Fruit fly (Drosophila melanogaster): ENCODE results near the gene CG3222.

The CG3222 gene

DNA sequence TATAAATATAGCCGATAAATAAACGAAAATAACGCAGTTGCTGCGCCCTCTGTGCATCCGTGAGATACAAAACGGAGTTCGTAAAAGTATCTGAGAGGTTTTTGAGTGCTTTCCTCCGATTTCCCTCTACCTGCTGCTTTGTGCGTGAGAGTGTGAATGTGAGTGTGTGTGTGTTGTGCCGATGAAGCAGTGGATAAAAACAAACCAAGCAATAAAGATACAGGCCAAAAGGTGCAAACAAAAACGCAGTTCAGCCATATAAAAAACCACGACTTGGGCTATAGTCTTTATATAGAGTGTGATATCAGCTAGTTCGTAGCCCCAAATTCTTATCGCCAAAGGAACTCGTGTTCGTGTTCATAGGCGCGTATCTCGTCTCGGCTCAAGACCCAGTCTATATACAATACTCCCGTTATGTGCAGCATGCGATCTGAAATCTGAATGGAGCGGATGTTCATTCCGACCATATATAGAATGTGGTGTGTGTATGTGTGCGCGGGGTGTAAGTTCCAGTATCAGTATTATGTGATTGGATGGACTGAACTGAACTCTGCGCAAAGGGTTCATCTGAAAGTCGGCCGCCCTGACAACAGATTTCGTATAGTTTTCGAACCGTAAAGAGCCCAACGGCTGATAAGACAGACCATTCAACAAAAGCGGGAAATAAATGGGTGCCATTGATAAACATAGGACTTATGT is 16.8 kb downstream of the CG3222 start:
- TF ChIP-seq CG13204 (GFP tag; optimal IDR thresholded peaks at IDR 0.05) (no peak), EcR (GFP tag; optimal IDR thresholded peaks at IDR 0.05) (peak; percentile 67)

DNA sequence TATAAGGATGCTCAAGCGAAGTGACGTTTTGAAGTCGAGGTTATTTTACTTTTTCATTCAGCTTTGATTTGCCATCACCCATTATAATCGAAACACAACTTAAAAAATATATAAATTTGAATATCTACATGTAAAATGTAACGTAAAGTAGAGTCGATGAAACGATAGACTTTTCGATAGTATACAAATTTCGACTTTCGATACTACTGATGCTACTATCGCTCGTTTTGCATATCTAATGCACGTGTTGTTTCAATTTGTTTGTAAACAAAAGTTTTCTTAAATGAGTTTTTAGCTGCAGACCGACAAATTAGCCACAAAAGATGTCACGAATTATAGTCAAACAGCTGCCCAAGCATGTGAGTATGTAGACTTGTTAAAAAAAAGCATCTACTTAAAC is 25.2 kb downstream of the CG3222 start, which contains the start of gene CG3335:
Gene CG3335 (plus strand): TSS at position 224 of the 400 bp plus-strand sequence.
- TF ChIP-seq Pif1A (GFP tag; optimal IDR thresholded peaks at IDR 0.05), result no peak
- TF ChIP-seq CG8301 (tag; optimal IDR thresholded peaks at IDR 0.05), result no peak
- TF ChIP-seq CG8159 (tag; optimal IDR thresholded peaks at IDR 0.05), result no peak
- no peak for TF ChIP-seq CG12605 (GFP tag; IDR thresholded peaks at IDR 0.05)
- TF ChIP-seq D1 (tag; optimal IDR thresholded peaks at IDR 0.05), result no peak
- TF ChIP-seq EcR (GFP tag; optimal IDR thresholded peaks at IDR 0.05), result no peak
- no peak for TF ChIP-seq rn (GFP tag; IDR thresholded peaks at IDR 0.05)
- TF ChIP-seq CG10348 (GFP tag; IDR thresholded peaks at IDR 0.05), result no peak
- no peak for TF ChIP-seq CG34367 (tag; optimal IDR thresholded peaks at IDR 0.05)
- no peak for TF ChIP-seq CG13204 (GFP tag; optimal IDR thresholded peaks at IDR 0.05)
- TF ChIP-seq CG4496 (GFP tag; IDR thresholded peaks at IDR 0.05), result no peak
- no peak for TF ChIP-seq CG9948 (tag; optimal IDR thresholded peaks at IDR 0.05)
- TF ChIP-seq Ets98B (GFP tag; IDR thresholded peaks at IDR 0.05), result no peak
- no peak for TF ChIP-seq gl (tag; optimal IDR thresholded peaks at IDR 0.05)
- TF ChIP-seq CG32121 (GFP tag; IDR thresholded peaks at IDR 0.05), result no peak
- TF ChIP-seq CG17806 (tag; optimal IDR thresholded peaks at IDR 0.05), result no peak
- no peak for TF ChIP-seq CG15710 (tag; optimal IDR thresholded peaks at IDR 0.05)
- TF ChIP-seq fd96Ca (GFP tag; IDR thresholded peaks at IDR 0.05), result no peak

DNA sequence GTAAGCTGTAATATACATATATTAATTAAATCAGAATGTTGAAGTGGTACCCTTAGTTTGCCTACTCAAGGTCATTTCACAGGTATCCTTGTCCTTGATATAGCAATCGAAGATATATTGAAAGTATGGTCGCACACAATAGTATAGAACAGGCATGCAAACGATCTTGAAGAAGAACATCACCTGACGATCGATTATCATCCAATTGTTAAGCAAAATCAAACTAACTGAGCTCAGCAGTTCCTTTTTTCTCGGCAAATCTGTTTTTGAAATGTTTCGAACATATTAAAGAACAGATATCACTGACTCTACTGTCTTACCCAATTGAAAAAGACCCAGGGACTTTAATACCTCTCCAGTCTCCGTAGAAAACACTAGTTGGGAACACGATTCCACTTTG is 29.6 kb downstream of the CG3222 start, which contains the start of gene Cyp40:
Gene Cyp40 (plus strand): TSS at position 301 of the 400 bp plus-strand sequence.
- no peak for TF ChIP-seq Pif1A (GFP tag; optimal IDR thresholded peaks at IDR 0.05)
- no peak for TF ChIP-seq CG8301 (tag; optimal IDR thresholded peaks at IDR 0.05)
- TF ChIP-seq rn (GFP tag; IDR thresholded peaks at IDR 0.05), result no peak
- TF ChIP-seq CG12605 (GFP tag; IDR thresholded peaks at IDR 0.05), result no peak
- no peak for TF ChIP-seq CG17806 (tag; optimal IDR thresholded peaks at IDR 0.05)
- TF ChIP-seq fd96Ca (GFP tag; IDR thresholded peaks at IDR 0.05), result no peak
- TF ChIP-seq Snoo (tag; optimal IDR thresholded peaks at IDR 0.05), result no peak
- TF ChIP-seq Pif1B (GFP tag; optimal IDR thresholded peaks at IDR 0.05), result no peak
- no peak for TF ChIP-seq CG13204 (GFP tag; optimal IDR thresholded peaks at IDR 0.05)
- TF ChIP-seq CG10348 (GFP tag; IDR thresholded peaks at IDR 0.05), result no peak
- TF ChIP-seq EcR (GFP tag; optimal IDR thresholded peaks at IDR 0.05), result no peak
- TF ChIP-seq gl (tag; optimal IDR thresholded peaks at IDR 0.05), result no peak
- no peak for TF ChIP-seq CG34367 (tag; optimal IDR thresholded peaks at IDR 0.05)
- TF ChIP-seq CG9948 (tag; optimal IDR thresholded peaks at IDR 0.05), result no peak
- TF ChIP-seq D1 (tag; optimal IDR thresholded peaks at IDR 0.05), result no peak
- TF ChIP-seq CG8159 (tag; optimal IDR thresholded peaks at IDR 0.05), result no peak

DNA sequence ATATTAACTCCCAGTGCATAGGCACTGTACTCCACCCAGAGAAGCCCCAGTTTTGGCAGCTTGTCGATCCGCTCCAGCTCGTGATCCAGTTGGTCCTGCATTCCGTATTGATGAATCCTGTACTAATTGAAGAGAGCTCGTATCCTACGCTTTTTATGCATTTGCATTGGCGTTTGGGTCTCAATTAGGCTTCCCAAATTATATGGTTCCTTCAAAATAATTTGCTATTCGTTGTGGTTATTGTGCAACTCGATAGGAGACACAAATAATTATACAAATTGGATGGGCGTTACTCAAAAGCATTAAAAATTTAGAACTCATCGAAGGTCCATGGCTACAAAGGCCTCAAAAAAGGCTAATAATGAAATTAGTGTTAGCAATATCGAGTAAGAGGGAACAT is 30.3 kb downstream of the CG3222 start, which contains the start of gene Or67b:
Gene Or67b (minus strand): TSS at position 101 of the 400 bp plus-strand sequence.
- TF ChIP-seq CG13204 (GFP tag; optimal IDR thresholded peaks at IDR 0.05) (no peak), Pif1A (GFP tag; optimal IDR thresholded peaks at IDR 0.05) (no peak)

DNA sequence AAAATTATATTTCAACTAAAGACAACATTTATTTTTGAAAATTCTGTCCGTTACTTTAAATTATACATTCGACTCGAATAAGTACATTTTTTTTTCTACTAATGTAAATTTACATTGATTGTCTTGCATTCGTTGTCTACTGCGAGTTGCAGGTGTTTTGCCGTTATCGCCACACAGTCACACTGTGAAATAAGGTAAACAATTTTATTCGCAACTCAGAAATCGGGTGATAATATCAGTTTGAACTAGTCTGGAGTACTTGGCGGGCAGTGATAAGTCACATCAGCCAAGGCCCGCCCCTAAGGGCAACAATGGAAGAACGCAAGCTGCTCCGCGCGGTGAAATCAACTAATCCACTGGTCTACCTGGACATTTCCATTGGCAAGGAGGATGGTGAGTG is 31.1 kb downstream of the CG3222 start:
- no peak for TF ChIP-seq CG12605 (GFP tag; IDR thresholded peaks at IDR 0.05)
- no peak for TF ChIP-seq D1 (tag; optimal IDR thresholded peaks at IDR 0.05)
- no peak for TF ChIP-seq gl (tag; optimal IDR thresholded peaks at IDR 0.05)
- no peak for TF ChIP-seq CG17806 (tag; optimal IDR thresholded peaks at IDR 0.05)
- TF ChIP-seq CG14655 (GFP tag; optimal IDR thresholded peaks at IDR 0.05), result no peak
- no peak for TF ChIP-seq CG32121 (GFP tag; IDR thresholded peaks at IDR 0.05)
- TF ChIP-seq CG4496 (GFP tag; IDR thresholded peaks at IDR 0.05), result no peak
- no peak for TF ChIP-seq Ets98B (GFP tag; IDR thresholded peaks at IDR 0.05)
- no peak for TF ChIP-seq CG9948 (tag; optimal IDR thresholded peaks at IDR 0.05)
- no peak for TF ChIP-seq CG15710 (tag; optimal IDR thresholded peaks at IDR 0.05)
- TF ChIP-seq Pif1B (GFP tag; optimal IDR thresholded peaks at IDR 0.05), result no peak
- no peak for TF ChIP-seq CG8159 (tag; optimal IDR thresholded peaks at IDR 0.05)
- no peak for TF ChIP-seq fd96Ca (GFP tag; IDR thresholded peaks at IDR 0.05)
- no peak for TF ChIP-seq CG10348 (GFP tag; IDR thresholded peaks at IDR 0.05)
- TF ChIP-seq CG34367 (tag; optimal IDR thresholded peaks at IDR 0.05), result no peak
- TF ChIP-seq rn (GFP tag; IDR thresholded peaks at IDR 0.05), result no peak
- no peak for TF ChIP-seq Snoo (tag; optimal IDR thresholded peaks at IDR 0.05)
- TF ChIP-seq CG8301 (tag; optimal IDR thresholded peaks at IDR 0.05), result no peak

DNA sequence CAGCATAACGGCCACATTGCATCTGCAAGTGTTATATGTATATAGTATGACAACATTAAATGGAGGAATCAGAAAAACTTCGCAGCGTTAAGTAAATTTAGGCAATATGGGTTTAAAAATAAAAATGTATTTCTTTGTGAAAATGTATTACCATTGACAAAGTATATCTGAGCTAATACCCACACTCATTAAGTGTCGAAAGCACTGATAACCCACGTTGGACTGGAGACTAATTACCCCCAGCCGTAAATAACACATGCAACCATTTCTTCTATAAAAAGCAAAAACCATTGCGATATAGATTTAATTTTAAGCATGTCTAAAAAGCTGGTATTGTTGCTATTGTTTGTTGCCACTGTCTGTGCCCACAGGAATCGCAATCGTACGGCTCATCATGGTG is 39.0 kb downstream of the CG3222 start, which contains the start of gene CG8329:
Gene CG8329 (plus strand): TSS at position 301 of the 400 bp plus-strand sequence.
- TF ChIP-seq Snoo (tag; optimal IDR thresholded peaks at IDR 0.05) (no peak), CG12605 (GFP tag; IDR thresholded peaks at IDR 0.05) (no peak), rn (GFP tag; IDR thresholded peaks at IDR 0.05) (no peak), EcR (GFP tag; optimal IDR thresholded peaks at IDR 0.05) (no peak), CG8159 (tag; optimal IDR thresholded peaks at IDR 0.05) (no peak), CG15710 (tag; optimal IDR thresholded peaks at IDR 0.05) (no peak), CG13204 (GFP tag; optimal IDR thresholded peaks at IDR 0.05) (no peak), CG14655 (GFP tag; optimal IDR thresholded peaks at IDR 0.05) (no peak), CG34367 (tag; optimal IDR thresholded peaks at IDR 0.05) (no peak), Pif1A (GFP tag; optimal IDR thresholded peaks at IDR 0.05) (no peak), gl (tag; optimal IDR thresholded peaks at IDR 0.05) (no peak), CG10348 (GFP tag; IDR thresholded peaks at IDR 0.05) (no peak), fd96Ca (GFP tag; IDR thresholded peaks at IDR 0.05) (no peak), Pif1B (GFP tag; optimal IDR thresholded peaks at IDR 0.05) (no peak), D1 (tag; optimal IDR thresholded peaks at IDR 0.05) (no peak), CG32121 (GFP tag; IDR thresholded peaks at IDR 0.05) (no peak), Ets98B (GFP tag; IDR thresholded peaks at IDR 0.05) (no peak), CG4496 (GFP tag; IDR thresholded peaks at IDR 0.05) (no peak), CG8301 (tag; optimal IDR thresholded peaks at IDR 0.05) (no peak)

All from whole organism, pupa.